Fruit fly (Drosophila melanogaster): ENCODE results near the gene CG42514.

The CG42514 gene

DNA sequence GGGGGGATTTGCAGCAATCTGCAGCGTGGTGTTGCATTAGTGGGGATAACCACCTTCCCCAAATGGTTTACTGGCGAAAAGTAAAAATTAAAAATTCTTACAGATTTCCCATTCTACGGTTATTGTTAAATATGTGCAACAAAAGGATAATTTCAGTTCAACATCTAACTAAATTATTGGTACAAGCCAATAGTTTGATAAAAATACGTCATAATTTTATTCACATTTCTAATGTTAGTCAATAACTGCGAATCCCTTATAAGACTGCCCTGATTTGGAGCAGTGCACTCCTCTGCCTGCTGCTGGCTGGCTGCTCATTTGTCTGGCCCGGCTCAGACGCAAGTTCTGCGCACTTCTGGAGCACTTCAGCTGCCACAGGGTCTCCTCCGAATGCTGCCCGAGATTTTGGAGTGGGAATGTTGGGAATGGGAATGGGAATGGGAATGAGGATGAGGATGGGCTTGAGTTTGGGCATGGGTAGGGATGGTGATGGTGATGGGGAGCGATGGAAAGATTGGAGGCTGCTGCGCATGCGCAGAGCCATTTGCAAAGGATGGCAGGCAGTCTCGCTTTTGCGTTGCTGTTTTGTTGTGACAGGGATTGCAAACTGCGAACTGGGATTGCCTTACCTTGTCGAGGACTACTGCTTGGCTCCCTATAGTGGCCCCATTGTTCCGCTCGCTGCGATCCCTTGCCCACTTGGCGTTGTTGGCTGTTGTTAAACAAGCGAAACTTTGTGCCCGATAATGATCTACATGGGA lies 6.0 kb downstream of the CG42514 start:
- TF ChIP-seq pan (optimal IDR thresholded peaks at IDR 0.05) (no peak), EcR (GFP tag; optimal IDR thresholded peaks at IDR 0.05) (no peak), usp (GFP tag; optimal IDR thresholded peaks at IDR 0.05) (no peak), Dll (optimal IDR thresholded peaks at IDR 0.05) (no peak), psq (optimal IDR thresholded peaks at IDR 0.05) (no peak), CG8478 (optimal IDR thresholded peaks at IDR 0.05) (no peak)

DNA sequence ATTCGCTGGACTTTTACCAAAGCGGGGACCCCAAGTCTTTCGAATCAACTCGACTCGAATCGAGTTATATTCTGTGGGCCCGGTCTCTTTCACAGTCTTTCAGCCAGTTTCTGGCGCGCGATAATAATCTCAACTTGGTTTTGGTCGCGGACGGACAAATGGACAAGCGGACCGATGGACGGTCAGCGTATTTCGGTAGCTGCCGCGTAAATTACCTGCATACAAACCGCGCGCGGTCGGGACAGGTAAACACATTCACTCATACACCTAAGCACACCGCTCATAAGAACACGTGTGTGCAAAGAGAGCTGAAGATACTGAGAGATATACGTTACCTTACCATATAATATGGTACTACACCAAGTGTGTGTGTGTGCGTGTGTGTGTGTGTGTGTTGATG lies 6.8 kb downstream of the CG42514 start:
- TF ChIP-seq EcR (GFP tag; optimal IDR thresholded peaks at IDR 0.05) (no peak), Dll (optimal IDR thresholded peaks at IDR 0.05) (no peak), pan (optimal IDR thresholded peaks at IDR 0.05) (no peak), psq (optimal IDR thresholded peaks at IDR 0.05) (no peak), CG8478 (optimal IDR thresholded peaks at IDR 0.05) (no peak), usp (GFP tag; optimal IDR thresholded peaks at IDR 0.05) (no peak)

DNA sequence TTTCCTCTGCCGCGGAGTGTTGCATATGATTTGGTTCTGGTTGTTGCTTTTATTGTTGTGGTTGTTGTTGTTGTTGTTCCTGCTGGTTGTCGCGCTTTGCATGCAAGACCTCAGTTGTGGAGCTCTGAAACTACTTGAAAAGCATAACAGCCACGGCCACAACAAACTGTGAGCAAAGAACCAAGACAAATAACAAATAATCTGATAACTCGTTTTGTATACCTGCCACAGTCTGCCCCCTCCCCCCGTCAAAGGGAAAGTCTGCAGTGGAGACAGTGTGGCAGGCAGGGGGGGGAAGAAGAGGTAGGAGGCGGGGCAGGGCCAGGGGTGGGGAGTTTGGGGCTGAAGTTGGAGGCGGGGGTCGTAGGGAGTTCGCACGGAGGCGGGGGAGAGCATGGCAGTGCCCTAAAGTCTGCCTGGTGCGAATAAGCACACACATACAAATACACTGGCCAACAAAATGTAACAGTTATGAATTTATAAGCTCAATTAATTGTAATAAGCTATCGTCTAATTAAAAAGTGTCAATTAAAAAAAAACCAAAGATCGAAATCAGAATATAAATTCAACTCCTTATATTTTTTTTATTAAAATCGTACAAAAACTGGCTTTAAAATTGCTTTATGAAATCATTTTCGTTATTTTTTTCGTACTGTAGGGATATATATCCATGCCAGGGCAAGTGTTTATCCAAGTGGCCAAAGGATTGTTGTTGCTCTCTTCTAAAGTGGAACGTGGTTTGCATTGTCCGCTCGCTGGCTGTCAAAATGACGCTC lies 7.4 kb downstream of the CG42514 start:
- TF ChIP-seq usp (GFP tag; optimal IDR thresholded peaks at IDR 0.05) (no peak), EcR (GFP tag; optimal IDR thresholded peaks at IDR 0.05) (no peak), psq (optimal IDR thresholded peaks at IDR 0.05) (no peak), CG8478 (optimal IDR thresholded peaks at IDR 0.05) (no peak), pan (optimal IDR thresholded peaks at IDR 0.05) (no peak), Dll (optimal IDR thresholded peaks at IDR 0.05) (no peak)

DNA sequence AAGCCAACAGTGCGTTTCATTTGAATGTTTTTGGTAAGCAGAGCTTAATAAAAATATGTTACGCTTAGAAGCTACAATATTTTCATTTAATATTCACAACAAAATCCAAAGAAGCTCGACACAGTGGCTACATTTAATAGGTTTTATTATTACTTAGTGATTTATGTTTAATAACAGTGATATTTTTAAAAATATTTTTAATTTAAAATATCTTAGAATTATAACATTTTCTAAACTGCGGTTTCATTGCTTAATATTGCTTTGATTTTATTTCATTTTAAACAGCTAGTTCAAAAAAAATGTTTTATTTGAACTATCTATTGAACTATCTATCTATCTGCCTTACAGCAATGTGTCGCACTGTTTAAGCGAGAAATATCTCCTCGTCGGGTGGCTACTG lies 8.2 kb downstream of the CG42514 start:
- TF ChIP-seq pan (optimal IDR thresholded peaks at IDR 0.05) (no peak), usp (GFP tag; optimal IDR thresholded peaks at IDR 0.05) (no peak), Dll (optimal IDR thresholded peaks at IDR 0.05) (no peak), EcR (GFP tag; optimal IDR thresholded peaks at IDR 0.05) (no peak), psq (optimal IDR thresholded peaks at IDR 0.05) (no peak), CG8478 (optimal IDR thresholded peaks at IDR 0.05) (no peak)

DNA sequence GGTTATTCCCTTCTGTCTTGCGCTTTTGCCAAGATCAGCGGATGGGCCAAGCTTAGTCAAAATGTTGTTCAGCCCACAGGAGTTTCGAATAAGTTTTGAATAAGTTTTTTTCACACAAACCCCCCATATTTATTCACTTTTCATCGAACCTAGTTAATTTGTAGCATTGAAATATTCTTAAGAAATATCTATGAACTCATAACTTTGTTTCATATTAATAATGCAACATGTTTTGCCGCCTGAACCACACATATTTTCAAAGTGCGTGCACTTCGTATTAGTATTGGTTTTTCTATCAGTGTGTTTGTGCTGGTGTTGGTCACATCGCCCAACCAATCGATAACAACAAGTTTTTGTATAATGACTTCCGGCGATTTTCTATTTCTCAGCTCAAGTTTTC lies 9.5 kb downstream of the CG42514 start:
- no peak for TF ChIP-seq CG8478 (optimal IDR thresholded peaks at IDR 0.05)
- TF ChIP-seq psq (optimal IDR thresholded peaks at IDR 0.05): no peak
- no peak for TF ChIP-seq EcR (GFP tag; optimal IDR thresholded peaks at IDR 0.05)
- no peak for TF ChIP-seq pan (optimal IDR thresholded peaks at IDR 0.05)
- no peak for TF ChIP-seq usp (GFP tag; optimal IDR thresholded peaks at IDR 0.05)
- no peak for TF ChIP-seq Dll (optimal IDR thresholded peaks at IDR 0.05)

DNA sequence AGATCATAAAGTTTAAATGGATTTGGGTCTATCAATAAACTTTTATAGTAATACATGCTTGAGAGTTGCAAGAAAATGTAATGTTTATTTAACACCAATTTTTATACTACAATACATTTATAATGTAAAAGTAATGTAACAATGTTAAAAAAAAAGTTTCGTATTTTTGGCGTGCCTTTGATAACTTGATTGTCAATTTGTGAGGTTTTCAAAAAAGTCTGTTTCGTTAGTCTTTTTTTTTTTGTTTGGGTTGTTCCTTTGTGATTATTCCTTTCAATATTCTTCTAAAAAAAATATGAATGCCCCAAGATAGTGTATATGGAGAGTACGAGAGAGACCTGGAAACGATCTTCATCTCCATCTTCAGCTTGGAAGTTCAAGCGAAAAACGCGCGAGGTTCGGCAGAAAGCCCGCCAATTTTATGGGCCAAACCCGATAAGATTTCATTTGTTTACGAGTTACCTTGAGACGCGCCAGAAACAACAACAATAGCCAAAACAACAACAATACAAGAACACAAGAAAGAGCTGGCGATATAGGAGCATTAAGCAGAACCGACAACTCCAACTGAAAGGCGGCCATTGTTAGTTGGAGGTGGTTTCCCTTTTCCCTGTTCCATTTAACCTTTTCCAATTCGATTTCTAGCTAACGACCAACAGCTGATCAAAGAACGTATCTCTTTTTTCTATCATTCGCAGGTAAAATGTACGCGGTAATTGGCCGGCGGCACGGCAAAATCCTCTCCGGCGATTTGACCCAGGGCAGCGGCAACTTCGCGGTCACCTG lies 11.1 kb downstream of the CG42514 start:
- TF ChIP-seq usp (GFP tag; optimal IDR thresholded peaks at IDR 0.05) (no peak), psq (optimal IDR thresholded peaks at IDR 0.05) (no peak), Dll (optimal IDR thresholded peaks at IDR 0.05) (no peak), pan (optimal IDR thresholded peaks at IDR 0.05) (no peak), CG8478 (optimal IDR thresholded peaks at IDR 0.05) (no peak), EcR (GFP tag; optimal IDR thresholded peaks at IDR 0.05) (no peak)

DNA sequence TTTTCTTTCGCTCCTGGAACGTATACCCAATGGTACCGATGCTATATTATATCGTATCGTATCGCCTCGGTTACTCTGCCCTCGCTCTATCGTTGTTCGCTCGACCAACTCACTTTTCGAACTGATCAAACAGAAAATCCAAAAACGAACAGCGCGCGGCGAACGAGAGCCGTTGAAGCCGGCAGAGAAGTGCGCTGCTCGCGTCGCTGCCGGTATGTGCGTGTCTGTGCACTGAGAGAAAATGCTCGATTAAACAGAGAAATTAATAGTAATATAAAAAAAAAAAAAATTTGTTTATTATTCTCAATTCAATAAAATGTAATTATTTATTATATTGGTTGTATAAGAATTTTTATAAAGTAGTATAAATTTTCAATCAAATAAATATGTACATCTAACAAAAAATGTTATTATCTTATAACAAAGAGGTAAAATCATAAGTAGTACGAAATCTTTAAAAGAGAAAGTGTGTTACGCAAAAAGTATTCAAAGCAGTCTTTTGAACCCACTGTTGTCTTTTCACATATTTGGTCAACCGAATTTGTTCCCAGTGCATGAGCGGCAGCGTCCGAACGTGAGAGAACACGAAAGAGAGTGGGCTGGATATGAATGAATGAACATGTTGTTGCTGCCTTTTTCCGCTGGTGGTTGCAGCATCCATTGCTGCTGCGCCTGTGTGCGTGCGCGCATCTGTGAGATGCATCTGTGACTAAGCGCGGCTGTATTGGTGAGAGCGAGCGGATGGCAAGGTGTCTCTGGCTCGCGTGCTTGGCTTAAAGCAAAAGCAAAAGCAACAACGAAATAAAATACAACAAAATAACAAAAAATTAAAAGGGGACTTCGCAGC lies 12.3 kb downstream of the CG42514 start, which contains the start of gene aos:
Gene aos (minus strand): TSS at position 127 of the 847 bp plus-strand sequence.
- TF ChIP-seq pan (optimal IDR thresholded peaks at IDR 0.05): no peak

DNA sequence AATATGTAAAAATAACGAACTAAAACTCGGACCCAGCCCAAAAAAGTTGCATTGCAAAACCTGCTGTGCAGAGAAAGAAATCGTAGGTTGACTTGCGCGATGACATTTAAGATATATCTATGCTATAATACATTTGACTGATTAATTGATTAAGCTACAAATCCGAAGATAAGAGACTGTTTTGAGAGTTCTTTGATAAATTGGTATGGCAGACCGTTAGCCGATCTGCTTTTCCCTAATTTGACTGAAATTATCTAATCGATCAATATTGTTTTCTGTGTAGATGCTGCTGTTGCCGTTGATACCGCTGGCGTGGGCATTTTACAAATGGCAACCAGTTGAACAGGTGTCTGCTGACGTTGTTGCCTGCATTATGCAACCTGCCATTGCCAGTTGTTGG lies 13.9 kb downstream of the CG42514 start:
- no peak for TF ChIP-seq CG8478 (optimal IDR thresholded peaks at IDR 0.05)
- TF ChIP-seq Dll (optimal IDR thresholded peaks at IDR 0.05): no peak
- no peak for TF ChIP-seq usp (GFP tag; optimal IDR thresholded peaks at IDR 0.05)
- TF ChIP-seq pan (optimal IDR thresholded peaks at IDR 0.05): no peak
- TF ChIP-seq EcR (GFP tag; optimal IDR thresholded peaks at IDR 0.05): no peak
- TF ChIP-seq psq (optimal IDR thresholded peaks at IDR 0.05): no peak

DNA sequence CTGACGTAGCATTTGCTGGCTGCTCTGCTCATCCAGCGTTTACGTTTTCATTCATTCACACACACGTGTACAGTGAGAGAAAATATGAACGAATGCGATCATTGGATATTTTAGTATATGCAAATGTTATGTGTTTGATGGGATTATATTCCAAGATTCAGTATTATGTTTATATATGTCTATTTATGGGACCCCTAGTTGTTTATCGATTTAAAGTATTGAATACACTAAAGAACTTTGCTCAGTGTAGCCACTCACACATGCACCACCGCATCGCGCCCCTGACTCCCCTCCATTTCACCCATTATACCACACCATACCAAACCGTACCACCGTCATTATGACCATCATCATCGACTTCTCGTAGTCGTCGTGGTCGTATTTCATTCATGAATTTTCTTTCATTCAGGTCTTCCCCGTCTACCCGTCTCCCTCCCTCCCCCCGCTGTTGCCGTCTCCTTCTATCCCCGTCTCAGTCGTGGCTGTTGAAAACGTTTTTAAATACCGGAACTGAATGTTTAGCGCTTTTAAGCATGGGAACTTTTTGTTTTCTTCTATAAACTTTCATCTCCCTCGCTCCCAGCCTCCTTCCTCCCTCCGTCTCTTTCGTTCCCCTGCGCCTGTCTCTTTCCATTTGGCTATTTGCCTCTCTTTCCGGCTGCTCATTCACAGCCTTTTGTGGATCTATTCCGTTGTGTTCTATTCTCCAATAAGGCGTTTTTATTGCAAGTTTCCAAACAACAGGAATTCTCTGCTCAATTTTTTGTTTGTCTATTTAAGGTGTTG lies 15.4 kb downstream of the CG42514 start:
- TF ChIP-seq CG8478 (optimal IDR thresholded peaks at IDR 0.05) (no peak), Dll (optimal IDR thresholded peaks at IDR 0.05) (no peak), EcR (GFP tag; optimal IDR thresholded peaks at IDR 0.05) (no peak), psq (optimal IDR thresholded peaks at IDR 0.05) (no peak), pan (optimal IDR thresholded peaks at IDR 0.05) (no peak), usp (GFP tag; optimal IDR thresholded peaks at IDR 0.05) (no peak)

DNA sequence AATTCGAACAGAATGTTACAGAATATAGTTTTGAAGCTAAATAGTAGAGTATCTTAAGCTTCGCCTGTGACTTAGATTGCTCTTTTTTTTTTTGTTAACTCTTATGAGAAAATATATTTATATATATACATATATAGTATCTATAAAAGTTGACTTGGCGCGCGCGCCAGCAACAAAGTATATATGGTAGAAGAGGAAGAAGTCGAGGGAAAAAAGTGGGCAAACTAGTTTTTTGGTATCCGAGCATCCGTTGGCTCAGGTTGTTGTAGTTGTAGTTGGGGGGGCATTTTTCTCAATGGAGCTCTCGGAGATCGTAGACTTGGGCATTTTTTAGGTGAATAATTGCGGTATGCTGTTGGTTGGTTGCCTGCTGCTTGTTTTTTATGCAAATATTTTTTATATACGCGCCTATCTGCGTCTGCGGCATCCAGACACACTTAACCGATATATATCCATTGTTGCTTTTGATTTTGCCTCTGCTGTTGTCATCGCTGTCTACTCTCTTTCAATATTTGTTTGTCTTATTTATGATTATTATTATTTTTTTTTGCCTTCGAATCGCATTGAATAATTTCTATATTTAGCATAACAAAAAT lies 17.3 kb downstream of the CG42514 start:
- TF ChIP-seq psq (optimal IDR thresholded peaks at IDR 0.05): no peak
- no peak for TF ChIP-seq CG8478 (optimal IDR thresholded peaks at IDR 0.05)
- no peak for TF ChIP-seq pan (optimal IDR thresholded peaks at IDR 0.05)
- TF ChIP-seq Dll (optimal IDR thresholded peaks at IDR 0.05): no peak
- TF ChIP-seq usp (GFP tag; optimal IDR thresholded peaks at IDR 0.05): no peak
- no peak for TF ChIP-seq EcR (GFP tag; optimal IDR thresholded peaks at IDR 0.05)
